Fruit fly (Drosophila melanogaster): Measurements from ENCODE around the gene Ag5r.

Ag5r gene

dm6 chrX:14738420-14738819 is 47.9 kb downstream of the Ag5r start (continued):
- TF ChIP-seq tin (GFP tag; optimal IDR thresholded peaks at IDR 0.05), result peak; percentile 9
- TF ChIP-seq dmrt99B (tag; optimal IDR thresholded peaks at IDR 0.05), result peak; percentile 34
- no peak for TF ChIP-seq slou (GFP tag; optimal IDR thresholded peaks at IDR 0.05)
- no peak for TF ChIP-seq HmgZ (tag; optimal IDR thresholded peaks at IDR 0.05)
- no peak for TF ChIP-seq vfl (GFP tag; optimal IDR thresholded peaks at IDR 0.05)
- no peak for TF ChIP-seq tio (GFP tag; optimal IDR thresholded peaks at IDR 0.05)
- no peak for TF ChIP-seq jumu (GFP tag; optimal IDR thresholded peaks at IDR 0.05)
- no peak for TF ChIP-seq Taf1 (GFP tag; IDR thresholded peaks at IDR 0.05)
- no peak for TF ChIP-seq hth (optimal IDR thresholded peaks at IDR 0.05)
- peak; percentile 32 for TF ChIP-seq CG10979 (tag; optimal IDR thresholded peaks at IDR 0.05)
- no peak for TF ChIP-seq gsb (GFP tag; IDR thresholded peaks at IDR 0.05)
